Fruit fly (Drosophila melanogaster): ENCODE data around the gene CG5665.

DNA sequence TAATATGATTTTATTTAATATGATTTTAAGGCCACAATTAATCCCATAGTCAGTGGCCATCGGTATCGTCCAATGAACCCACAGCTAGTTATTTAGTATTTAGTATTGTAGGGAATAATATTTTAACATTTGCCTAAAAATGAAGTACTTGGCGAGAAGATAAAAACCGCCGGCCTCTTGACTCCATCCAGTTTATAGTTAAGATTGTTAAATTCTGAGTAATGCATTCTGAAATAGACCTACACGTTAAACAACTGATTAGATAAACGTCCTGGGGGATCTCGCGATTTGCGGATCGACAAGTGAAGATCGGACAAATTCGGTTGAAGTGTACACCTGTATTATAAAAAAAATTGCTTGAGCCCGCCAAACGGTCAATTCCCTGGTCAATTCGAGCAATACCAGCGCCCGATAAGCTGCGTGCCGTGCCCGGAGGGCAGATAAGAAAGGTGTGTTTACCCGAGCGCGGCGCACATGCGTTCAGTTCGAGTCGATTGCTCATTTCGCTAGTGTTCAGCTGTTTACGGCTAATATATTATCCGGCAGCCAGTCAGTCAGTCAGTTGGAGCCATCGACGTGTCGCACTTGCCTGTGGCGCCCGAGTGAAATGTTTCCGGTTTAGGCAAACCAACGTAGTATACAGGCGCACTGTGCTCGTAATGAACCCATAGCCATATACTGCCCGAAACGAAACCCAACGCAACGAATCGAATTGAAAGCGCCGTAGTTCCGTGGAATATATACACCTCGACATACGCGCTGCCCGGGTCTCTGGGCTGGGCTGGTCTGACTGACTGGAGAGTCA is 28.9 kb downstream of the CG5665 start:
- no peak for TF ChIP-seq dl (GFP tag; optimal IDR thresholded peaks at IDR 0.05; ENCODE audit: insufficient read depth in 1 of 2, partially characterized antibody in 2 of 2)
- no peak for TF ChIP-seq br (GFP tag; optimal IDR thresholded peaks at IDR 0.05)
- no peak for TF ChIP-seq usp (GFP tag; optimal IDR thresholded peaks at IDR 0.05)
